Fruit fly (Drosophila melanogaster) whole organism, embryonic: Measurements from ENCODE around the gene sle.

Experiments used
- CG17361 ChIP-seq: fragments of 200-800 bp; sonication (Bioruptor generic); IDR thresholded peaks from 3 replicates; pipeline ENCODE4 v1.3.6; 2022; ENCODE audit warnings: missing biosample characterization, missing genetic modification characterization
- D19B ChIP-seq: fragments of 200-800 bp; sonication (Bioruptor generic); optimal IDR thresholded peaks from 2 replicates; lab custom pipeline; 2017; ENCODE audit warnings: missing biosample characterization, mild to moderate bottlenecking, missing genetic modification characterization
- Drgx ChIP-seq: fragments of 200-800 bp; sonication (Bioruptor generic); IDR thresholded peaks from 2 replicates; pipeline ENCODE4 v1.3.6; 2022; ENCODE audit warnings: missing biosample characterization, missing genetic modification characterization
- NC2β ChIP-seq: fragments of 200-800 bp; sonication (Bioruptor generic); optimal IDR thresholded peaks from 2 replicates; lab custom pipeline; 2016; ENCODE audit warnings: missing biosample characterization, missing genetic modification characterization
- Scr ChIP-seq: fragments of 200-800 bp; sonication (Bioruptor generic); IDR thresholded peaks from 2 replicates; pipeline ENCODE4 v1.3.6; 2022; ENCODE audit warnings: missing biosample characterization, missing genetic modification characterization; ENCODE audit not compliant: partially characterized antibody
- bowl ChIP-seq: fragments of 200-800 bp; sonication (Bioruptor generic); IDR thresholded peaks from 2 replicates; pipeline ENCODE4 v1.3.6; 2022; ENCODE audit warnings: missing biosample characterization, missing genetic modification characterization
- ewg ChIP-seq: fragments of 200-800 bp; sonication (Bioruptor generic); optimal IDR thresholded peaks from 3 replicates; lab custom pipeline; 2017; ENCODE audit warnings: mild to moderate bottlenecking, missing biosample characterization, missing genetic modification reagents, missing genetic modification characterization
- scrt ChIP-seq: fragments of 200-800 bp; sonication (Bioruptor generic); optimal IDR thresholded peaks from 2 replicates; lab custom pipeline; 2018; ENCODE audit warnings: missing biosample characterization, mild to moderate bottlenecking, missing genetic modification characterization, moderate library complexity
- slbo ChIP-seq: fragments of 200-800 bp; sonication (Bioruptor generic); IDR thresholded peaks from 2 replicates; pipeline ENCODE4 v1.3.6; 2022; ENCODE audit warnings: missing biosample characterization, missing genetic modification characterization

dm6 chr3R:10352844-10353243 is 19.9 kb downstream of the sle start:
- TF ChIP-seq Scr (GFP tag; lab: Robert Waterston, UW) (no peak), bowl (GFP tag; lab: Robert Waterston, UW) (no peak), CG17361 (GFP tag; lab: Robert Waterston, UW) (no peak), Drgx (GFP tag; lab: Robert Waterston, UW) (no peak), scrt (GFP tag; lab: Kevin White, UChicago) (no peak), slbo (GFP tag; lab: Robert Waterston, UW) (no peak), NC2β (GFP tag; lab: Kevin White, UChicago) (no peak), D19B (GFP tag; lab: Kevin White, UChicago) (no peak), ewg (GFP tag; lab: Kevin White, UChicago) (no peak)
